Worm (Caenorhabditis elegans): ENCODE measurements around the gene F54F7.3.
A peak's percentile ranks its signal among the peaks of the same experiment; 100 is the strongest.

The F54F7.3 gene

DNA sequence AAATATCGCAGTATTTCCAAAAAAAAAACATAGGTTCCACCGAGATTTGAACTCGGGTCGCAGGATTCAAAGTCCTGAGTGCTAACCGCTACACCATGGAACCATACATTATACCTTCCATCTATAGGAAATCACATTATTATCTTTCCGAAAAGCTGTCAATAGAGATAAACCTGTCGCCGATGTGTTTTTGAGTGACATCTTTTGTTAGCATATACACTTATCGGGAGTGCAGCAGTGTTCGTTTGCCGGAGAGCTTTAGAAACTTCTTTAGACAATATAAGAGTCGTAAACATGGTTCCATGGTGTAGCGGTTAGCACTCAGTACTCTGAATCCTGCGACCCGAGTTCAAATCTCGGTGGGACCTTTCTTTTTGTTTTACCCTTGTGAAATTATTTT lies 22.2 kb upstream of the F54F7.3 start (continued):
- TF ChIP-seq attf-5 (GFP tag; optimal IDR thresholded peaks at IDR 0.05) (peak; percentile 17), ztf-28 (GFP tag; IDR thresholded peaks at IDR 0.05) (no peak), xnd-1 (tag; optimal IDR thresholded peaks at IDR 0.05) (no peak), efl-1 (GFP tag; optimal IDR thresholded peaks at IDR 0.05) (no peak), Y53G8AR.9 (GFP tag; conservative IDR thresholded peaks at IDR 0.05) (peak; percentile 71; the same call in 1 of the 2 replicates), nhr-80 (tag; optimal IDR thresholded peaks at IDR 0.05) (peak; percentile 17), die-1 (tag; optimal IDR thresholded peaks at IDR 0.05) (peak; percentile 44), nfyb-1 (GFP tag; IDR thresholded peaks at IDR 0.05) (peak; percentile 78), atf-7 (tag; optimal IDR thresholded peaks at IDR 0.05) (peak; percentile 10), ztf-18 (tag; optimal IDR thresholded peaks at IDR 0.05) (peak; percentile 64), lir-1 (GFP tag; conservative IDR thresholded peaks at IDR 0.05) (0 out of 2 replicates have a peak, but pooled peaks have one; percentile 29), egrh-3 (GFP tag; IDR thresholded peaks at IDR 0.05) (no peak), madf-3 (GFP tag; IDR thresholded peaks at IDR 0.05) (no peak), ZK185.1 (tag; optimal IDR thresholded peaks at IDR 0.05; ENCODE audit: poor library complexity, severe bottlenecking) (peak; percentile 55), ztf-25 (GFP tag; IDR thresholded peaks at IDR 0.05) (0 out of 2 replicates have a peak, but pooled peaks have one; percentile 48), rpc-1 (optimal IDR thresholded peaks at IDR 0.05) (peak; percentile 88), rpc-1 (tag; optimal IDR thresholded peaks at IDR 0.05) (peak; percentile 92), zfh-2 (GFP tag; conservative IDR thresholded peaks at IDR 0.05) (no peak), K12H6.12 (tag; optimal IDR thresholded peaks at IDR 0.05) (no peak)

DNA sequence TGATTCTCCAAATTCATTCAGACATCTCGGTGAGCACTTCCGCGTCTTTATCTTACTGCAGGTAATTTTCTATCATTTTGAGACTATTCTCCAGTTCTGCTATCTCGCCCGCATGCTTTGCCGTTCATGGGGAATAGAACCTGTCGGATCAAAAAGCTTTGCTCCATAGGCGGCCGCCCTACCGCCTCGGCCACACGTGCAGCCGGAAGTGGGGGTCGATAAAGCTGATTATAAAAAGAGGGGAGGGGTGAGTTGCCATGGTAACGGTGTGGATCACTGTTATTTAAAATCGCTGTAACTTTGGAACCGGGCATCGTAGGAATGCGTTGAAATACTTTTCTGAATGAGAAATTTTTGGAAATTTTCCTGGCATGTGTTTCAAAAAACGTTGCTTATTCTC lies 20.4 kb upstream of the F54F7.3 start:
- TF ChIP-seq B0261.1 (tag; optimal IDR thresholded peaks at IDR 0.05) (peak; percentile 50), rpc-1 (optimal IDR thresholded peaks at IDR 0.05) (peak; percentile 2), rpc-1 (tag; optimal IDR thresholded peaks at IDR 0.05) (peak; percentile 69), T26A5.8 (tag; optimal IDR thresholded peaks at IDR 0.05) (no peak), nhr-27 (tag; optimal IDR thresholded peaks at IDR 0.05) (no peak), ceh-79 (tag; optimal IDR thresholded peaks at IDR 0.05) (no peak), tbp1 (GFP tag; optimal IDR thresholded peaks at IDR 0.05) (peak; percentile 82)

DNA sequence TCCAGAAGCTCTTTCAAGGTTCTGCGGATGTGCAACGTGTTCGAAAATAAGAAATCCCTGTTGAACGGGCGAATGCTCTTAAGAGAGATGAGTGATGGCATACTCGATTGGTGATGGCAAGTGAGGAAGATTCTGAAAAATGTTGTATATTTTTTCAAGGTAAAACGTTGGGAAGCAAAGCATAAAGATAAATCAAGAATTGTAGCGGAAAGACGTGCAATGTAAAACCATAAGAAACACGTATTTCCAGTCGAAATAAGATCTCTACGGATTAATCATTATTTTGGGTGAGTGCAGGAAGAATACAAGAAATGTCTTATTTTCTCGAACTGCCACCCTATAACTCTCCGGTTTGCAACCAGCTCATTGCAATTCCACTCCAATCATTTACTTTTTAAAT lies 19.3 kb upstream of the F54F7.3 start, which contains the start of gene dot-1.2:
Gene dot-1.2, minus strand, starts transcription at position 101 of the 400 bp plus-strand sequence.
- TF ChIP-seq attf-6 (GFP tag; IDR thresholded peaks at IDR 0.05): no peak
- TF ChIP-seq F52B5.7 (tag; optimal IDR thresholded peaks at IDR 0.05): no peak

DNA sequence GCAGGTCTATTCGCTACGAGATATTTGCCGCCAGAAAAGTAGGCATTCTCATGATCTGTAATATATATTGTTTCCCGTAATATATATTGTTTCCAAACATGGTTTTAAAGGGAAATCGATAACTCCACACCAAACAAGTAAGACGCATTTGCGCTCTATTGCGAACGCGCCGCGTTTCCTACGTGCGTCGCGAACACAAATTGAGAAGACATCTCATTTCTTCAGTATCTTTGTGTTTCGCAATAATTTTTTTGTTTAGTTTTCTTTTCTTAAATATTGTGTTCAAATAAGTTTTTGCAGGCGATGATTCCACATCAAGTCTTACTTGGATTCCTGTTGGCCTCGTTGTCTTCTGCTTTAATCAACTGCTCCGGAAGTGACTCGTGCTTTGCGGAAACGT lies 15.1 kb upstream of the F54F7.3 start, which contains the start of gene F54F7.6:
Gene F54F7.6, plus strand, starts transcription at position 301 of the 400 bp plus-strand sequence.
- TF ChIP-seq B0336.3 (GFP tag; IDR thresholded peaks at IDR 0.05) (no peak), T26A5.8 (tag; optimal IDR thresholded peaks at IDR 0.05) (no peak), F49E8.2 (tag; optimal IDR thresholded peaks at IDR 0.05; ENCODE audit: insufficient read depth) (no peak), attf-5 (GFP tag; optimal IDR thresholded peaks at IDR 0.05) (no peak), sptf-2 (GFP tag; optimal IDR thresholded peaks at IDR 0.05) (no peak), ztf-3 (GFP tag; optimal IDR thresholded peaks at IDR 0.05) (no peak), Y67H2A.10 (GFP tag; conservative IDR thresholded peaks at IDR 0.05) (no peak), lin-26 (GFP tag; IDR thresholded peaks at IDR 0.05) (no peak), F55B11.4 (tag; optimal IDR thresholded peaks at IDR 0.05; ENCODE audit: borderline replicate concordance, insufficient read depth) (no peak)

DNA sequence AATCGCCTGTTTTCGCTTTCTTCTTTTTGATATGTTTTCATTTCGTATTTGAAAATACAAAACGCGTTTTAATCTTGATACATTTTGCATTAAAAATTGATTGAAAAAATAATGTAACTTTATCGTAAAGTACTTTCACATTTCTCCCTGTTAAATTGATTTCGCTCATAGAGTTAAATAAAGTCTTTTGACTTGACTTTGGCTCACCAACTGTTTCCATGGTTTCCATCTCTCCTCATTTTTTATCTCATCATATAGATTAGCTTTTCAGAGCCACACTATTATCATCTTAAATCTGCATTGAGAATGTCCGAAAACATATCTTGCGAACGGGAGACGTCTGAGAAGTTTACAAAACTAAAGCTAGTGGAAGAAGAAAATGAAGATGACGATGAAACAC lies 13.3 kb upstream of the F54F7.3 start, which contains the start of gene F54F7.10:
Gene F54F7.10, plus strand, starts transcription at position 301 of the 400 bp plus-strand sequence.
- no peak for TF ChIP-seq F22D6.2 (tag; optimal IDR thresholded peaks at IDR 0.05)
- no peak for TF ChIP-seq sdz-38 (tag; optimal IDR thresholded peaks at IDR 0.05)
- no peak for TF ChIP-seq nhr-90 (tag; optimal IDR thresholded peaks at IDR 0.05)
- TF ChIP-seq K11D2.4 (GFP tag; IDR thresholded peaks at IDR 0.05): no peak
- no peak for TF ChIP-seq akir-1 (GFP tag; optimal IDR thresholded peaks at IDR 0.05)
- no peak for TF ChIP-seq K12H6.12 (tag; optimal IDR thresholded peaks at IDR 0.05)
- TF ChIP-seq snpc-3.4 (tag; optimal IDR thresholded peaks at IDR 0.05): no peak
- TF ChIP-seq cebp-2 (GFP tag; IDR thresholded peaks at IDR 0.05): no peak
- TF ChIP-seq rpc-1 (optimal IDR thresholded peaks at IDR 0.05): no peak
- TF ChIP-seq rpc-1 (tag; optimal IDR thresholded peaks at IDR 0.05): no peak
- TF ChIP-seq hlh-12 (tag; optimal IDR thresholded peaks at IDR 0.05): no peak
- no peak for TF ChIP-seq nfya-1 (tag; optimal IDR thresholded peaks at IDR 0.05; ENCODE audit: borderline replicate concordance, insufficient read depth)
